Worm (Caenorhabditis elegans): ENCODE data around the gene srd-54.

The srd-54 gene

DNA sequence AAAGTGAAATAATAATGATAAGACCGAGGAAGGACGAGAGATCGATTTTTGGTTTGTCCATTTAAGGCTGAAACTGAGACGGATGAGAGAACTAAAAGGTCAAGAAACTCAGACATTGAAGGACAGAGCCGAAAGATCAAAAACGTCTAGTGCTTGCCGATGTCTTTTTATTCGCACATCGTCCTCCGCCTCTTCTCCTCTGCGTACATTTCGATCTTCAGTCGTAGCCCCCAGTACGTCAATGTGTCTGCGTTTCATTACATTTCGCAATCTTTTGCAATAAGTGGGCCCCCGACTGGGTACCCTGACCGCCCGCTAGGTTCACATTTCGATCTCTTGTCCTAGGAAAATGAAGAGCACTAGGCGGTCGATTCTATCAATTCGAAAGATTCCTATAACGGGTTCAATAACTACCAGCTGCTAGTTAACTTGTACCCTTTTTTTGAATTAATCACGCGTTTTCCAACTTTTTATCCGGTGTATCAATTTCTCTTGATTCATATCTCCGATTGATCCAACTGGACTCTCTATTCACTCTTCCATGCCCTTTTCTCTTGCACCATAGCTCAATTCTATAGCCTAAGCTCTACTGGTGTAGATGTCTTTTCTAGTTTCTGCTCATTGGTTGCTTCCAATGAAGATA lies 40.3 kb upstream of the srd-54 start (continued):
- TF ChIP-seq madf-5 (GFP tag; IDR thresholded peaks at IDR 0.05) = no peak
- no peak for TF ChIP-seq zfp-2 (tag; optimal IDR thresholded peaks at IDR 0.05)
- TF ChIP-seq rbr-2 (tag; optimal IDR thresholded peaks at IDR 0.05) = peak; percentile 44
- TF ChIP-seq nhr-41 (GFP tag; IDR thresholded peaks at IDR 0.05) = peak; percentile 67; the same call in 1 of the 2 replicates
- peak; percentile 82 for TF ChIP-seq aha-1 (tag)

DNA sequence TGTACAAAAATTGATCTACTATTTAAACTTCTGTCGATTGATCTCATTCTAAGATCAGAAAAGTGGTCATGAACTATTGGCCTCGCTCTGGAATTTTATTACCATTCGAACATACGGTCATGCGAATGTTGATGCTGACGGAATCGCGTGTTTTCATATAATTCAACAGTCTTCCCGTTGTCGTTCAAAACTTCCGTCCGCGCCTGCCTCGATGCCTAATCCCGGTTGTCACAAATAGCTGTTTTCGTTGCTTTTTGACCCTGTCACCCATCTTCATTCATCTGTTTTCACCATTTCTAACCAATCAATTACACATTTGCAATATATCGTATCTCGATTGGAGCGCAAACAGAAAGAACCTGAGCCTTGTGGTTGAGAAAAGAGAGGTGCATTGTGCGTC lies 39.0 kb upstream of the srd-54 start:
- TF ChIP-seq hlh-30 (tag; optimal IDR thresholded peaks at IDR 0.05; ENCODE audit: insufficient read depth) (peak; percentile 38), mxl-3 (GFP tag; optimal IDR thresholded peaks at IDR 0.05) (peak; percentile 28), unc-62 (GFP tag; optimal IDR thresholded peaks at IDR 0.05 in 1 of 2) (peak in 1 of 2 experiments; percentile 63), unc-62 (tag; optimal IDR thresholded peaks at IDR 0.05) (no peak), Y5F2A.4 (GFP tag; optimal IDR thresholded peaks at IDR 0.05) (no peak), ces-1 (GFP tag; optimal IDR thresholded peaks at IDR 0.05) (no peak), fkh-10 (GFP tag; optimal IDR thresholded peaks at IDR 0.05) (no peak)

DNA sequence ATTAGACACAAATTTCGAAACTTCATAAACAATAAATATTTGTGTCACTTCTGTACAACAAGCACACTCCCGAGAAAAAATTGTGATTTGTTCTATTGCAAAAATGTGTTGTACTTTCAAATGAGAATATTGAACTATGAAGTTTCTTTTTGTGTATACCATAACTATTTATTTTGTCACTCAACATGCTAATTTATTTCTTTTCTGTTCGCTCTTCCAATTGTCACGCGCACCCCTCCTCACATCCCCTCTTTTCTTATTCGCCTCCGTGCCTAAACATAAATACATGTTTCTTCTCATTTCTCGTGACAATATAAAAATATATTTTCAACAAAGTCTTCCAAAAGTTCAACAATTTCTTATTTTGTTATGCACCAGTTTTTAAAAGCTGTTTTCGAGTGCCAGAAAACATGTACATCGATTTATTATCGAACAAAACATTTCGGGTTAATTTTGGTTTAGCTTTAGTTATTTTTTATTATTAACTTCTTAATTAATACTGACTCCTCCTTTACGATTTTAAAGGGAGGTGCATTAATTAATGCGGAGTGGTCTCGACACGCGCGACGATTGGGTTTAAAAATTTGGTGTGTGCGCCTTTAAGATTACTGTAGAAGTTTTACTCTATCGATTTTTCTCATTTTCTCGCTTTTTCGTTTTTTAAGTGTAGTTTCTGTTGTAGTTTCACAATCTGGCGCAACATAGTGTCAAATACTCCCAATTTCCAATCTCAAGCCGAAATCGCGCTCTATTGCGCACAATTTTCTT lies 38.3 kb upstream of the srd-54 start:
- TF ChIP-seq nhr-42 (GFP tag; IDR thresholded peaks at IDR 0.05) (no peak), dmd-6 (GFP tag; IDR thresholded peaks at IDR 0.05) (0 out of 2 replicates have a peak, but pooled peaks have one; percentile 11), ceh-82 (tag; optimal IDR thresholded peaks at IDR 0.05) (no peak), fkh-10 (GFP tag; optimal IDR thresholded peaks at IDR 0.05) (no peak), dve-1 (tag; optimal IDR thresholded peaks at IDR 0.05; ENCODE audit: insufficient read depth) (peak; percentile 8), hlh-30 (tag; optimal IDR thresholded peaks at IDR 0.05; ENCODE audit: insufficient read depth) (peak; percentile 81), ZK546.5 (tag; optimal IDR thresholded peaks at IDR 0.05) (no peak), D1046.2 (GFP tag; IDR thresholded peaks at IDR 0.05) (no peak), nhr-10 (tag; optimal IDR thresholded peaks at IDR 0.05) (no peak), zfp-2 (tag; optimal IDR thresholded peaks at IDR 0.05) (no peak), hlh-11 (tag; optimal IDR thresholded peaks at IDR 0.05) (no peak), nhr-41 (GFP tag; IDR thresholded peaks at IDR 0.05) (no peak), ceh-20 (GFP tag; IDR thresholded peaks at IDR 0.05) (no peak), ztf-11 (tag; optimal IDR thresholded peaks at IDR 0.05) (no peak), F37D6.2 (tag; optimal IDR thresholded peaks at IDR 0.05) (no peak), nhr-28 (tag; optimal IDR thresholded peaks at IDR 0.05) (peak; percentile 19), nhr-25 (tag; optimal IDR thresholded peaks at IDR 0.05; ENCODE audit: borderline replicate concordance, insufficient read depth) (no peak), tra-1 (GFP tag; IDR thresholded peaks at IDR 0.05) (no peak), tag-97 (GFP tag; IDR thresholded peaks at IDR 0.05) (no peak), nhr-6 (tag; optimal IDR thresholded peaks at IDR 0.05) (no peak), aha-1 (tag) (peak; percentile 98), daf-8 (GFP tag; IDR thresholded peaks at IDR 0.05) (no peak), unc-130 (GFP tag; optimal IDR thresholded peaks at IDR 0.05) (no peak), dmd-9 (GFP tag; IDR thresholded peaks at IDR 0.05) (no peak), ces-1 (GFP tag; optimal IDR thresholded peaks at IDR 0.05) (no peak), mxl-3 (GFP tag; optimal IDR thresholded peaks at IDR 0.05) (no peak), mxl-2 (GFP tag; conservative IDR thresholded peaks at IDR 0.05) (no peak), mep-1 (tag; optimal IDR thresholded peaks at IDR 0.05) (no peak), daf-16 (GFP tag; optimal IDR thresholded peaks at IDR 0.05) (no peak), daf-16 (tag; optimal IDR thresholded peaks at IDR 0.05) (peak; percentile 75), sdz-12 (GFP tag; optimal IDR thresholded peaks at IDR 0.05) (no peak), pha-4 (GFP tag; IDR thresholded peaks at IDR 0.05) (no peak), pha-4 (tag; optimal IDR thresholded peaks at IDR 0.05) (no peak), lsy-2 (tag; optimal IDR thresholded peaks at IDR 0.05) (peak in 1 of 2 experiments; percentile 5), snpc-1.2 (GFP tag; IDR thresholded peaks at IDR 0.05) (no peak), lim-7 (GFP tag; IDR thresholded peaks at IDR 0.05) (no peak), T20F7.1 (GFP tag; optimal IDR thresholded peaks at IDR 0.05) (peak; percentile 16), dpl-1 (GFP tag; optimal IDR thresholded peaks at IDR 0.05) (no peak), spr-3 (GFP tag; optimal IDR thresholded peaks at IDR 0.05) (no peak), T26A8.4 (GFP tag; IDR thresholded peaks at IDR 0.05) (no peak; the same call in 1 of the 2 replicates)
